Fruit fly (Drosophila melanogaster) whole organism, wandering third instar larva: ENCODE results near the gene CG14694.
A peak's percentile ranks its signal among the peaks of the same experiment; 100 is the strongest.

Experiments
- Abd-B ChIP-seq: fragments of >200 bp; optimal IDR thresholded peaks from 2 replicates; lab custom pipeline; 2017; ENCODE audit warnings: missing biosample characterization, missing genetic modification characterization
- CG32264 ChIP-seq: fragments of 200-800 bp; sonication (Bioruptor generic); optimal IDR thresholded peaks from 2 replicates; lab custom pipeline; 2016; ENCODE audit warnings: missing biosample characterization, missing genetic modification characterization
- CG9705 ChIP-seq: fragments of 200-800 bp; sonication (Bioruptor generic); optimal IDR thresholded peaks from 2 replicates; lab custom pipeline; 2018; ENCODE audit warnings: missing biosample characterization, mild to moderate bottlenecking, missing genetic modification characterization
- CrebA ChIP-seq: fragments of 200-800 bp; sonication (Bioruptor generic); optimal IDR thresholded peaks from 2 replicates; lab custom pipeline; 2016; ENCODE audit warnings: missing biosample characterization, mild to moderate bottlenecking, missing genetic modification characterization, borderline replicate concordance
- Dfd ChIP-seq: fragments of >200 bp; optimal IDR thresholded peaks from 2 replicates; lab custom pipeline; 2017; ENCODE audit warnings: missing biosample characterization, missing genetic modification characterization
- Dif ChIP-seq: fragments of 200-275, 200-300 bp; sonication (Bioruptor generic); optimal IDR thresholded peaks from 2 replicates; lab custom pipeline; 2018; ENCODE audit warnings: missing biosample characterization, missing genetic modification characterization; ENCODE audit not compliant: partially characterized antibody
- GATAd ChIP-seq: sonication (Bioruptor generic); optimal IDR thresholded peaks from 2 replicates; lab custom pipeline; 2016; ENCODE audit warnings: missing biosample characterization, missing genetic modification characterization
- HLH106 ChIP-seq: fragments of 200-800 bp; optimal IDR thresholded peaks from 3 replicates; lab custom pipeline; 2019; ENCODE audit warnings: missing biosample characterization, mild to moderate bottlenecking, missing genetic modification characterization, moderate library complexity
- Hnf4 ChIP-seq: fragments of 200-800 bp; sonication (Bioruptor generic); optimal IDR thresholded peaks from 2 replicates; lab custom pipeline; 2016; ENCODE audit warnings: missing biosample characterization, mild to moderate bottlenecking, missing genetic modification characterization
- Hr78 ChIP-seq: fragments of >200 bp; optimal IDR thresholded peaks from 2 replicates; lab custom pipeline; 2017; ENCODE audit warnings: missing biosample characterization, missing genetic modification characterization
- Hr83 ChIP-seq: fragments of 200-300 bp; sonication (Bioruptor generic); optimal IDR thresholded peaks from 2 replicates; lab custom pipeline; 2016; ENCODE audit warnings: missing biosample characterization, mild to moderate bottlenecking, missing genetic modification characterization, moderate library complexity; ENCODE audit not compliant: poor library complexity, severe bottlenecking
- Jra ChIP-seq: sonication (Bioruptor generic); optimal IDR thresholded peaks from 2 replicates; lab custom pipeline; 2016; ENCODE audit warnings: missing biosample characterization, missing genetic modification characterization
- Mio ChIP-seq: sonication (Bioruptor generic); optimal IDR thresholded peaks from 2 replicates; lab custom pipeline; 2016; ENCODE audit warnings: missing biosample characterization, missing genetic modification characterization
- Myc ChIP-seq: fragments of >200 bp; optimal IDR thresholded peaks from 2 replicates; lab custom pipeline; 2017
- N ChIP-seq: fragments of >200 bp; optimal IDR thresholded peaks from 2 replicates; lab custom pipeline; 2018; ENCODE audit warnings: missing biosample characterization, missing external identifiers, missing genetic modification characterization
- OdsH ChIP-seq: fragments of 200-800 bp; sonication (Bioruptor generic); optimal IDR thresholded peaks from 2 replicates; lab custom pipeline; 2016; ENCODE audit warnings: missing biosample characterization, mild to moderate bottlenecking, missing genetic modification characterization
- Rel ChIP-seq, 2 experiments: fragments of 200-800 bp; sonication (Bioruptor generic) in 1 of 2; optimal IDR thresholded peaks; 2 replicates in 1 of 2; 3 replicates in 1 of 2; lab custom pipeline; 2016 to 2019; ENCODE audit warnings: mild to moderate bottlenecking in 2 of 2, missing biosample characterization in 2 of 2, missing genetic modification characterization in 2 of 2, moderate library complexity in 1 of 2
- Sp1 ChIP-seq: fragments of 200-800 bp; sonication (Bioruptor generic); optimal IDR thresholded peaks from 3 replicates; lab custom pipeline; 2019; ENCODE audit warnings: missing biosample characterization, mild to moderate bottlenecking, missing genetic modification characterization, moderate library complexity
- Vsx2 ChIP-seq: fragments of 200-300, 225-300 bp; sonication (Bioruptor generic); optimal IDR thresholded peaks from 2 replicates; lab custom pipeline; 2018; ENCODE audit warnings: missing biosample characterization, missing genetic modification characterization; ENCODE audit not compliant: partially characterized antibody
- br ChIP-seq: fragments of 200-800 bp; sonication (Bioruptor generic); optimal IDR thresholded peaks from 2 replicates; lab custom pipeline; 2016; ENCODE audit warnings: missing biosample characterization, missing genetic modification characterization
- brk ChIP-seq: fragments of 200-800 bp; sonication (Bioruptor generic); optimal IDR thresholded peaks from 2 replicates; lab custom pipeline; 2016; ENCODE audit warnings: missing biosample characterization, mild to moderate bottlenecking, missing genetic modification characterization
- dl ChIP-seq, 2 experiments: fragments of 175-275, 200-275 bp in 1 of 2; fragments of 200-275 bp in 1 of 2; sonication (Bioruptor generic); optimal IDR thresholded peaks; lab custom pipeline; 2018; ENCODE audit warnings: mild to moderate bottlenecking in 2 of 2, missing biosample characterization in 2 of 2, missing genetic modification characterization in 2 of 2, moderate library complexity in 2 of 2; ENCODE audit not compliant: partially characterized antibody in 2 of 2, insufficient read depth in 1 of 2
- dmrt93B ChIP-seq: fragments of 200-800 bp; sonication (Bioruptor generic); optimal IDR thresholded peaks from 2 replicates; lab custom pipeline; 2018; ENCODE audit warnings: missing biosample characterization, mild to moderate bottlenecking, missing genetic modification characterization
- dsf ChIP-seq: sonication (Bioruptor generic); optimal IDR thresholded peaks from 2 replicates; lab custom pipeline; 2016; ENCODE audit warnings: missing biosample characterization, missing genetic modification characterization, borderline replicate concordance
- ey ChIP-seq: fragments of 200-800 bp; sonication (Bioruptor generic); optimal IDR thresholded peaks from 2 replicates; lab custom pipeline; 2016; ENCODE audit warnings: missing biosample characterization, missing genetic modification characterization
- foxo ChIP-seq, 2 experiments: fragments of 200-800 bp; sonication (Bioruptor generic); optimal IDR thresholded peaks; 2 replicates in 1 of 2; 3 replicates in 1 of 2; lab custom pipeline; 2016 to 2017; ENCODE audit warnings: missing biosample characterization in 2 of 2, missing genetic modification characterization in 2 of 2
- fru ChIP-seq: fragments of 200-800 bp; sonication (Bioruptor generic); optimal IDR thresholded peaks from 3 replicates; lab custom pipeline; 2016; ENCODE audit warnings: missing biosample characterization, mild to moderate bottlenecking, missing genetic modification characterization
- h ChIP-seq: fragments of 200-800 bp; sonication (Bioruptor generic); optimal IDR thresholded peaks from 3 replicates; lab custom pipeline; 2016; ENCODE audit warnings: missing biosample characterization, mild to moderate bottlenecking, missing genetic modification characterization
- jim ChIP-seq: fragments of 175-275, 200-325 bp; sonication (Bioruptor generic); optimal IDR thresholded peaks from 2 replicates; lab custom pipeline; 2016; ENCODE audit warnings: missing biosample characterization, mild to moderate bottlenecking, missing genetic modification characterization
- lola ChIP-seq: fragments of >200 bp; optimal IDR thresholded peaks from 2 replicates; lab custom pipeline; 2017; ENCODE audit warnings: missing biosample characterization, missing genetic modification characterization
- pan ChIP-seq: fragments of >200 bp; optimal IDR thresholded peaks from 2 replicates; lab custom pipeline; 2017
- psq ChIP-seq: fragments of 200-800 bp; sonication (Bioruptor generic); optimal IDR thresholded peaks from 3 replicates; lab custom pipeline; 2017; ENCODE audit warnings: missing biosample characterization, mild to moderate bottlenecking, missing genetic modification characterization, moderate library complexity
- rgr ChIP-seq: fragments of 200-800 bp; sonication (Bioruptor generic); optimal IDR thresholded peaks from 3 replicates; lab custom pipeline; 2016; ENCODE audit warnings: missing biosample characterization, mild to moderate bottlenecking, missing genetic modification characterization
- sage ChIP-seq: fragments of 200-800 bp; sonication (Bioruptor generic); optimal IDR thresholded peaks from 2 replicates; lab custom pipeline; 2016; ENCODE audit warnings: missing biosample characterization, mild to moderate bottlenecking, missing genetic modification characterization
- sv ChIP-seq: fragments of 200-800 bp; sonication (Bioruptor generic); optimal IDR thresholded peaks from 3 replicates; lab custom pipeline; 2016; ENCODE audit warnings: missing biosample characterization, missing genetic modification characterization
- tai ChIP-seq: sonication (Bioruptor generic); optimal IDR thresholded peaks from 2 replicates; lab custom pipeline; 2016; ENCODE audit warnings: missing biosample characterization, missing genetic modification characterization
- usp ChIP-seq: fragments of >200 bp; optimal IDR thresholded peaks from 2 replicates; lab custom pipeline; 2017; ENCODE audit warnings: missing biosample characterization, missing genetic modification characterization
- woc ChIP-seq: sonication (Bioruptor generic); optimal IDR thresholded peaks from 2 replicates; lab custom pipeline; 2016; ENCODE audit warnings: missing biosample characterization, mild to moderate bottlenecking, missing genetic modification characterization

CG14694 gene

dm6 chr3R:10849515-10849973, 10.1 kb downstream of the CG14694 start, which contains the start of gene CG42394:
CG42394 (plus strand) TSS chr3R:10849825.
- no peak for TF ChIP-seq Abd-B (GFP tag; lab: Kevin White, UChicago)
- TF ChIP-seq woc (GFP tag; lab: Kevin White, UChicago) = peak; percentile 58
- no peak for TF ChIP-seq Dif (GFP tag; lab: Kevin White, UChicago)
- peak; percentile 88 for TF ChIP-seq OdsH (GFP tag; lab: Kevin White, UChicago)
- peak; percentile 83 for TF ChIP-seq sage (GFP tag; lab: Kevin White, UChicago)
- TF ChIP-seq Myc (lab: Kevin White, UChicago) = no peak
- TF ChIP-seq brk (GFP tag; lab: Kevin White, UChicago) = peak; percentile 77
- peak; percentile 93 for TF ChIP-seq HLH106 (tag; lab: Kevin White, UChicago)
- TF ChIP-seq GATAd (GFP tag; lab: Kevin White, UChicago) = no peak
- no peak for TF ChIP-seq Jra (GFP tag; lab: Kevin White, UChicago)
- no peak for TF ChIP-seq lola
- peak; percentile 70 for TF ChIP-seq CG9705 (GFP tag; lab: Kevin White, UChicago)
- peak; percentile 90 for TF ChIP-seq fru (GFP tag; lab: Kevin White, UChicago)
- peak; percentile 92 for TF ChIP-seq Sp1 (GFP tag; lab: Kevin White, UChicago)
- TF ChIP-seq N (GFP tag; lab: Kevin White, UChicago) = no peak
- TF ChIP-seq foxo (GFP tag; optimal IDR thresholded peaks at IDR 0.05; lab: Kevin White, UChicago) = peak in 1 of 2 experiments; percentile 93
- TF ChIP-seq Hr78 (GFP tag; lab: Kevin White, UChicago) = no peak
- TF ChIP-seq sv (GFP tag; lab: Kevin White, UChicago) = peak; percentile 87
- TF ChIP-seq h = peak; percentile 90
- TF ChIP-seq dl (GFP tag; optimal IDR thresholded peaks at IDR 0.05; lab: Kevin White, UChicago; ENCODE audit: insufficient read depth in 1 of 2, partially characterized antibody in 2 of 2) = no peak
- peak; percentile 90 for TF ChIP-seq rgr (GFP tag; lab: Kevin White, UChicago)
- no peak for TF ChIP-seq CG32264 (GFP tag; lab: Kevin White, UChicago)
- no peak for TF ChIP-seq pan (lab: Kevin White, UChicago)
- no peak for TF ChIP-seq CrebA (GFP tag; lab: Kevin White, UChicago)
- TF ChIP-seq Rel (GFP tag; optimal IDR thresholded peaks at IDR 0.05; lab: Kevin White, UChicago) = peak; percentile 77
- TF ChIP-seq Rel (tag; optimal IDR thresholded peaks at IDR 0.05; lab: Kevin White, UChicago) = peak; percentile 55
- no peak for TF ChIP-seq Mio (GFP tag; lab: Kevin White, UChicago)
- TF ChIP-seq Dfd = no peak
- TF ChIP-seq Hnf4 (GFP tag; lab: Kevin White, UChicago) = peak; percentile 68
- peak; percentile 81 for TF ChIP-seq psq (GFP tag; lab: Kevin White, UChicago)
- TF ChIP-seq Hr83 = peak; percentile 66
- no peak for TF ChIP-seq jim
- TF ChIP-seq tai = no peak
- no peak for TF ChIP-seq usp (GFP tag; lab: Kevin White, UChicago)
- no peak for TF ChIP-seq Vsx2 (GFP tag; lab: Kevin White, UChicago)
- TF ChIP-seq dmrt93B (GFP tag; lab: Kevin White, UChicago) = peak; percentile 87
- no peak for TF ChIP-seq dsf (GFP tag; lab: Kevin White, UChicago)
- peak; percentile 70 for TF ChIP-seq ey
- TF ChIP-seq br = peak; percentile 72

dm6 chr3R:10842422-10842821, 17.2 kb downstream of the CG14694 start:
- TF ChIP-seq HLH106 (tag; lab: Kevin White, UChicago) (peak; percentile 19), dmrt93B (GFP tag; lab: Kevin White, UChicago) (no peak), h (peak; percentile 25), Sp1 (GFP tag; lab: Kevin White, UChicago) (peak; percentile 17), foxo (GFP tag; optimal IDR thresholded peaks at IDR 0.05; lab: Kevin White, UChicago) (peak in 1 of 2 experiments; percentile 12), OdsH (GFP tag; lab: Kevin White, UChicago) (peak; percentile 13)
- TF ChIP-seq, all 38 proteins: peak for 5
